Fruit fly (Drosophila melanogaster) whole organism, embryonic: ENCODE measurements around the gene obst-J.
A peak's percentile ranks its signal among the peaks of the same experiment; 100 is the strongest.

Experiments
- ATbp ChIP-seq: fragments of 200-800 bp; sonication (Bioruptor generic); optimal IDR thresholded peaks from 2 replicates; lab custom pipeline; 2017; ENCODE audit warnings: missing biosample characterization, mild to moderate bottlenecking, missing genetic modification characterization, missing genetic modification reagents
- CG10147 ChIP-seq: fragments of 200-800 bp; sonication (Bioruptor generic); optimal IDR thresholded peaks from 2 replicates; lab custom pipeline; 2019; ENCODE audit warnings: missing biosample characterization, mild to moderate bottlenecking, missing genetic modification characterization, moderate library complexity
- CG10274 ChIP-seq: fragments of 200-800 bp; sonication (Bioruptor generic); optimal IDR thresholded peaks from 3 replicates; lab custom pipeline; 2017; ENCODE audit warnings: missing biosample characterization, mild to moderate bottlenecking, missing genetic modification characterization
- CG10431 ChIP-seq: fragments of 200-800 bp; sonication (Bioruptor generic); optimal IDR thresholded peaks from 3 replicates; lab custom pipeline; 2018; ENCODE audit warnings: missing biosample characterization, mild to moderate bottlenecking, missing genetic modification characterization
- CG11456 ChIP-seq: fragments of 200-800 bp; sonication (Bioruptor generic); IDR thresholded peaks from 3 replicates; pipeline ENCODE4 v1.3.6; 2022; ENCODE audit warnings: missing biosample characterization, missing genetic modification characterization
- CG12155 ChIP-seq: fragments of 200-800 bp; sonication (Bioruptor generic); optimal IDR thresholded peaks from 3 replicates; lab custom pipeline; 2016; ENCODE audit warnings: missing biosample characterization, missing genetic modification characterization
- CG12236 ChIP-seq: fragments of 200-800 bp; sonication (Bioruptor generic); optimal IDR thresholded peaks from 2 replicates; lab custom pipeline; 2016; ENCODE audit warnings: missing biosample characterization, missing genetic modification characterization
- CG13287 ChIP-seq: fragments of 200-800 bp; sonication (Bioruptor generic); IDR thresholded peaks from 2 replicates; pipeline ENCODE4 v1.3.6; 2022; ENCODE audit warnings: missing biosample characterization, missing genetic modification characterization; ENCODE audit not compliant: partially characterized antibody
- CG13296 ChIP-seq: fragments of 200-800 bp; sonication (Bioruptor generic); optimal IDR thresholded peaks from 3 replicates; lab custom pipeline; 2018; ENCODE audit warnings: missing biosample characterization, mild to moderate bottlenecking, missing genetic modification characterization
- CG16813 ChIP-seq: fragments of 200-800 bp; sonication (Bioruptor generic); IDR thresholded peaks from 3 replicates; pipeline ENCODE4 v1.3.6; 2022; ENCODE audit warnings: missing biosample characterization, missing genetic modification characterization; ENCODE audit not compliant: partially characterized antibody
- CG17361 ChIP-seq: fragments of 200-800 bp; sonication (Bioruptor generic); IDR thresholded peaks from 3 replicates; pipeline ENCODE4 v1.3.6; 2022; ENCODE audit warnings: missing biosample characterization, missing genetic modification characterization
- CG18262 ChIP-seq: fragments of 200-800 bp; optimal IDR thresholded peaks from 3 replicates; lab custom pipeline; 2019; ENCODE audit warnings: missing biosample characterization, mild to moderate bottlenecking, missing genetic modification characterization, moderate library complexity
- CG18599 ChIP-seq: fragments of 200-800 bp; sonication (Bioruptor generic); optimal IDR thresholded peaks from 3 replicates; lab custom pipeline; 2017; ENCODE audit warnings: missing biosample characterization, missing genetic modification characterization, mild to moderate bottlenecking, moderate library complexity, missing genetic modification reagents
- CG18764 ChIP-seq: fragments of 200-800 bp; sonication (Bioruptor generic); optimal IDR thresholded peaks from 3 replicates; lab custom pipeline; 2016; ENCODE audit warnings: missing biosample characterization, missing genetic modification characterization
- CG2202 ChIP-seq: fragments of 200-800 bp; sonication (Bioruptor generic); optimal IDR thresholded peaks from 2 replicates; lab custom pipeline; 2018; ENCODE audit warnings: missing biosample characterization, mild to moderate bottlenecking, missing genetic modification characterization
- CG3281 ChIP-seq: fragments of 200-800 bp; sonication (Bioruptor generic); optimal IDR thresholded peaks from 3 replicates; lab custom pipeline; 2017; ENCODE audit warnings: missing biosample characterization, mild to moderate bottlenecking, missing genetic modification characterization
- CG33213 ChIP-seq: fragments of 200-800 bp; sonication (Bioruptor generic); optimal IDR thresholded peaks from 3 replicates; lab custom pipeline; 2016; ENCODE audit warnings: missing biosample characterization, missing genetic modification characterization
- CG3726 ChIP-seq: fragments of 200-800 bp; sonication (Bioruptor generic); IDR thresholded peaks from 3 replicates; pipeline ENCODE4, ENCODE4 v1.3.6; 2022; ENCODE audit warnings: missing biosample characterization, missing genetic modification characterization
- CG3847 ChIP-seq: fragments of 200-800 bp; sonication (Bioruptor generic); IDR thresholded peaks from 2 replicates; pipeline ENCODE4 v1.3.6; 2022; ENCODE audit warnings: missing biosample characterization, missing genetic modification characterization
- CG7556 ChIP-seq: fragments of 200-800 bp; sonication (Bioruptor generic); optimal IDR thresholded peaks from 2 replicates; lab custom pipeline; 2017; ENCODE audit warnings: missing biosample characterization, mild to moderate bottlenecking, missing genetic modification characterization
- CG9215 ChIP-seq: fragments of 200-800 bp; sonication (Bioruptor generic); IDR thresholded peaks from 2 replicates; pipeline ENCODE4 v1.3.6; 2022; ENCODE audit warnings: missing biosample characterization, missing genetic modification characterization
- CG9437 ChIP-seq: fragments of 200-800 bp; sonication (Bioruptor generic); optimal IDR thresholded peaks from 2 replicates; lab custom pipeline; 2018; ENCODE audit warnings: missing biosample characterization, mild to moderate bottlenecking, missing genetic modification characterization
- CG9609 ChIP-seq: fragments of 200-800 bp; sonication (Bioruptor generic); optimal IDR thresholded peaks from 3 replicates; lab custom pipeline; 2016; ENCODE audit warnings: missing biosample characterization, missing genetic modification characterization
- CTCF ChIP-seq: fragments of 200-800 bp; sonication (Bioruptor generic); optimal IDR thresholded peaks from 2 replicates; lab custom pipeline; 2017; ENCODE audit warnings: missing biosample characterization, mild to moderate bottlenecking, missing genetic modification characterization, moderate library complexity
- D ChIP-seq, 2 experiments: fragments of 200-800 bp in 1 of 2; fragments of >200 bp in 1 of 2; sonication (Bioruptor generic) in 1 of 2; optimal IDR thresholded peaks; 2 replicates in 1 of 2; 3 replicates in 1 of 2; lab custom pipeline; 2017; ENCODE audit warnings: mild to moderate bottlenecking in 1 of 2, missing biosample characterization in 1 of 2, missing genetic modification characterization in 1 of 2, missing genetic modification reagents in 1 of 2
- D19B ChIP-seq: fragments of 200-800 bp; sonication (Bioruptor generic); optimal IDR thresholded peaks from 2 replicates; lab custom pipeline; 2017; ENCODE audit warnings: missing biosample characterization, mild to moderate bottlenecking, missing genetic modification characterization
- HLH54F ChIP-seq: fragments of 200-800 bp; sonication (Bioruptor generic); optimal IDR thresholded peaks from 3 replicates; lab custom pipeline; 2016; ENCODE audit warnings: missing biosample characterization, missing genetic modification characterization
- MBD-R2 ChIP-seq: fragments of 200-800 bp; sonication (Bioruptor generic); IDR thresholded peaks from 2 replicates; pipeline ENCODE4 v1.3.6; 2022; ENCODE audit warnings: missing biosample characterization, missing genetic modification characterization
- Nf-YA ChIP-seq: fragments of 200-800 bp; sonication (Bioruptor generic); IDR thresholded peaks from 2 replicates; pipeline ENCODE4 v1.3.6; 2022; ENCODE audit warnings: missing biosample characterization, missing genetic modification characterization
- Ptx1 ChIP-seq: fragments of 200-800 bp; sonication (Bioruptor generic); IDR thresholded peaks from 2 replicates; pipeline ENCODE4 v1.3.6; 2022; ENCODE audit warnings: missing biosample characterization, missing genetic modification characterization
- Sox100B ChIP-seq: fragments of 200-800 bp; sonication (Bioruptor generic); optimal IDR thresholded peaks from 3 replicates; lab custom pipeline; 2018; ENCODE audit warnings: missing biosample characterization, mild to moderate bottlenecking, missing genetic modification characterization
- Trl ChIP-seq, 3 experiments: fragments of >200 bp in 2 of 3; fragments of 200-800 bp in 1 of 3; sonication (Bioruptor generic) in 1 of 3; optimal IDR thresholded peaks; 2 replicates in 1 of 3; 3 replicates in 2 of 3; lab custom pipeline; 2016 to 2017; ENCODE audit warnings: missing biosample characterization in 1 of 3, missing genetic modification characterization in 1 of 3
- amos ChIP-seq: fragments of 200-800 bp; sonication (Bioruptor generic); IDR thresholded peaks from 2 replicates; pipeline ENCODE4 v1.3.6; 2022; ENCODE audit warnings: missing biosample characterization, missing genetic modification characterization; ENCODE audit not compliant: partially characterized antibody
- bbx ChIP-seq: fragments of 200-800 bp; sonication (Bioruptor generic); IDR thresholded peaks from 2 replicates; pipeline ENCODE4 v1.3.6; 2022; ENCODE audit warnings: missing biosample characterization, missing genetic modification characterization; ENCODE audit not compliant: partially characterized antibody
- cato ChIP-seq: fragments of 200-800 bp; sonication (Bioruptor generic); optimal IDR thresholded peaks from 2 replicates; lab custom pipeline; 2016; ENCODE audit warnings: missing biosample characterization, missing genetic modification characterization, borderline replicate concordance
- cg ChIP-seq: fragments of 200-800 bp; sonication (Bioruptor generic); optimal IDR thresholded peaks from 3 replicates; lab custom pipeline; 2019; ENCODE audit warnings: missing biosample characterization, mild to moderate bottlenecking, missing genetic modification characterization, moderate library complexity
- chinmo ChIP-seq: fragments of 200-800 bp; sonication (Bioruptor generic); IDR thresholded peaks from 4 replicates; pipeline ENCODE4 v1.3.6; 2022; ENCODE audit warnings: missing biosample characterization, missing genetic modification characterization; ENCODE audit not compliant: partially characterized antibody
- chm ChIP-seq: fragments of 200-800 bp; sonication (Bioruptor generic); IDR thresholded peaks from 2 replicates; pipeline ENCODE4 v1.3.6; 2022; ENCODE audit warnings: missing biosample characterization, missing genetic modification characterization
- cwo ChIP-seq: fragments of 200-800 bp; sonication (Bioruptor generic); optimal IDR thresholded peaks from 3 replicates; lab custom pipeline; 2017; ENCODE audit warnings: missing biosample characterization, missing genetic modification characterization, mild to moderate bottlenecking, moderate library complexity, missing genetic modification reagents
- gro ChIP-seq: fragments of 200-800 bp; sonication (Bioruptor generic); optimal IDR thresholded peaks from 2 replicates; lab custom pipeline; 2016; ENCODE audit warnings: missing biosample characterization, missing genetic modification characterization
- knrl ChIP-seq: fragments of 200-800 bp; sonication (Bioruptor generic); IDR thresholded peaks from 3 replicates; pipeline ENCODE4 v1.3.6; 2022; ENCODE audit warnings: missing biosample characterization, missing genetic modification characterization; ENCODE audit not compliant: partially characterized antibody
- p53 ChIP-seq: fragments of 200-800 bp; sonication (Bioruptor generic); optimal IDR thresholded peaks from 2 replicates; lab custom pipeline; 2016; ENCODE audit warnings: missing biosample characterization, missing genetic modification characterization
- sd ChIP-seq: fragments of 200-800 bp; sonication (Bioruptor generic); optimal IDR thresholded peaks from 3 replicates; lab custom pipeline; 2018; ENCODE audit warnings: missing biosample characterization, mild to moderate bottlenecking, missing genetic modification characterization, moderate library complexity
- sob ChIP-seq: fragments of 200-800 bp; sonication (Bioruptor generic); IDR thresholded peaks from 2 replicates; pipeline ENCODE4 v1.3.6; 2022; ENCODE audit warnings: missing biosample characterization, missing genetic modification characterization
- stwl ChIP-seq: fragments of 200-800 bp; sonication (Bioruptor generic); optimal IDR thresholded peaks from 3 replicates; lab custom pipeline; 2018; ENCODE audit warnings: missing biosample characterization, mild to moderate bottlenecking, missing genetic modification characterization, moderate library complexity
- trh ChIP-seq: fragments of 200-800 bp; sonication (Bioruptor generic); optimal IDR thresholded peaks from 2 replicates; lab custom pipeline; 2016; ENCODE audit warnings: missing biosample characterization, missing genetic modification characterization
- vvl ChIP-seq: fragments of 200-800 bp; sonication (Bioruptor generic); IDR thresholded peaks from 2 replicates; pipeline ENCODE4 v1.3.6; 2022; ENCODE audit warnings: missing biosample characterization, missing genetic modification characterization

obst-J gene

dm6 chr3L:20103777-20104542, 27.6 kb downstream of the obst-J start, which contains the start of gene CG14186 (continued):
- TF ChIP-seq amos (GFP tag; lab: Robert Waterston, UW) (peak; percentile 44; the same call in 1 of the 2 replicates), CG16813 (no peak), Trl (optimal IDR thresholded peaks at IDR 0.05; lab: Kevin White, UChicago) (peak; percentile 26 to 48), Trl (GFP tag; optimal IDR thresholded peaks at IDR 0.05; lab: Kevin White, UChicago) (no peak), CTCF (peak; percentile 85), CG11456 (GFP tag; lab: Robert Waterston, UW) (no peak), ATbp (GFP tag; lab: Kevin White, UChicago) (no peak), cato (GFP tag; lab: Kevin White, UChicago) (no peak), chinmo (GFP tag; lab: Robert Waterston, UW) (0 out of 4 replicates have a peak, but pooled peaks have one; percentile 69), stwl (tag; lab: Kevin White, UChicago) (peak; percentile 14), CG7556 (GFP tag; lab: Kevin White, UChicago) (no peak), CG9215 (GFP tag; lab: Robert Waterston, UW) (no peak), knrl (GFP tag; lab: Robert Waterston, UW) (peak; percentile 60), CG12236 (GFP tag; lab: Kevin White, UChicago) (no peak), Nf-YA (GFP tag; lab: Robert Waterston, UW) (no peak), cg (GFP tag; lab: Kevin White, UChicago) (peak; percentile 78), CG9437 (GFP tag; lab: Kevin White, UChicago) (peak; percentile 24), chm (GFP tag; lab: Robert Waterston, UW) (no peak)

- TF ChIP-seq gro = no peak
- no peak for TF ChIP-seq CG9215 (GFP tag; lab: Robert Waterston, UW)
- TF ChIP-seq CG12236 (GFP tag; lab: Kevin White, UChicago) = no peak
- TF ChIP-seq Ptx1 = no peak
- TF ChIP-seq CG18262 (tag; lab: Kevin White, UChicago) = no peak
- TF ChIP-seq CG18599 = no peak
- no peak for TF ChIP-seq cwo
- TF ChIP-seq CG13287 = peak; percentile 34; the same call in 1 of the 2 replicates
- TF ChIP-seq CG13296 = no peak
- TF ChIP-seq CG2202 (tag; lab: Kevin White, UChicago) = no peak
- peak; percentile 94 for TF ChIP-seq CTCF
- peak; percentile 11 for TF ChIP-seq CG33213 (GFP tag; lab: Kevin White, UChicago)
- TF ChIP-seq vvl (GFP tag; lab: Robert Waterston, UW) = no peak; the same call in 1 of the 2 replicates
- no peak for TF ChIP-seq CG9609 (GFP tag; lab: Kevin White, UChicago)
- TF ChIP-seq Sox100B (GFP tag; lab: Kevin White, UChicago) = no peak
- no peak for TF ChIP-seq D19B (GFP tag; lab: Kevin White, UChicago)
- peak; percentile 60 for TF ChIP-seq sob (GFP tag; lab: Robert Waterston, UW)
- no peak for TF ChIP-seq CG10274 (GFP tag; lab: Kevin White, UChicago)
- TF ChIP-seq CG3726 (GFP tag; lab: Robert Waterston, UW) = no peak
- TF ChIP-seq CG12155 (GFP tag; lab: Kevin White, UChicago) = no peak
- TF ChIP-seq bbx = no peak
- TF ChIP-seq HLH54F (GFP tag; lab: Kevin White, UChicago) = peak; percentile 12
- TF ChIP-seq p53 (GFP tag; lab: Kevin White, UChicago) = no peak
- no peak for TF ChIP-seq trh (GFP tag; lab: Kevin White, UChicago)
- TF ChIP-seq D (optimal IDR thresholded peaks at IDR 0.05; lab: Kevin White, UChicago) = no peak
- TF ChIP-seq D (GFP tag; optimal IDR thresholded peaks at IDR 0.05; lab: Kevin White, UChicago) = no peak
- TF ChIP-seq CG10147 = no peak
- no peak for TF ChIP-seq CG10431 (GFP tag; lab: Kevin White, UChicago)
- no peak for TF ChIP-seq sd (tag; lab: Kevin White, UChicago)
- TF ChIP-seq CG3847 = peak; percentile 40
- TF ChIP-seq CG3281 (GFP tag; lab: Kevin White, UChicago) = no peak
- TF ChIP-seq MBD-R2 (GFP tag; lab: Robert Waterston, UW) = no peak
- TF ChIP-seq CG18764 (GFP tag; lab: Kevin White, UChicago) = peak; percentile 20
- TF ChIP-seq CG17361 (GFP tag; lab: Robert Waterston, UW) = no peak
These were observed 34.2 kb downstream of the obst-J start for dm6 chr3L:20097312-20097711.
